Fruit fly (Drosophila melanogaster) whole organism, embryonic: ENCODE data around the gene CG14958.

Experiments
- CG10543 ChIP-seq: fragments of 200-800 bp; sonication (Bioruptor generic); optimal IDR thresholded peaks from 3 replicates; lab custom pipeline; 2017; ENCODE audit warnings: missing biosample characterization, mild to moderate bottlenecking, missing genetic modification characterization, moderate library complexity
- CG10959 ChIP-seq: fragments of 200-800 bp; sonication (Bioruptor generic); IDR thresholded peaks from 2 replicates; pipeline ENCODE4 v1.3.6; 2022; ENCODE audit warnings: missing biosample characterization, missing genetic modification characterization
- CG11247 ChIP-seq: fragments of 200-800 bp; sonication (Bioruptor generic); IDR thresholded peaks from 2 replicates; pipeline ENCODE4 v1.3.6; 2022; ENCODE audit warnings: missing biosample characterization, missing genetic modification characterization
- CG11560 ChIP-seq: fragments of 200-800 bp; sonication (Bioruptor generic); IDR thresholded peaks from 3 replicates; pipeline ENCODE4 v1.3.6; 2022; ENCODE audit warnings: missing biosample characterization, missing genetic modification characterization
- CG12942 ChIP-seq: fragments of 200-800 bp; sonication (Bioruptor generic); optimal IDR thresholded peaks from 3 replicates; lab custom pipeline; 2016; ENCODE audit warnings: missing biosample characterization, missing genetic modification characterization
- CG14050 ChIP-seq: fragments of 200-800 bp; sonication (Bioruptor generic); IDR thresholded peaks from 3 replicates; pipeline ENCODE4 v1.3.6; 2022; ENCODE audit warnings: missing biosample characterization, missing genetic modification characterization
- CG1603 ChIP-seq: fragments of 200-800 bp; sonication (Bioruptor generic); optimal IDR thresholded peaks from 2 replicates; lab custom pipeline; 2019; ENCODE audit warnings: missing biosample characterization, mild to moderate bottlenecking, missing genetic modification characterization, moderate library complexity
- CG1792 ChIP-seq: fragments of 200-800 bp; sonication (Bioruptor generic); optimal IDR thresholded peaks from 2 replicates; lab custom pipeline; 2016; ENCODE audit warnings: missing biosample characterization, missing genetic modification characterization
- CG2129 ChIP-seq: fragments of 200-800 bp; sonication (Bioruptor generic); IDR thresholded peaks from 2 replicates; pipeline ENCODE4 v1.3.6; 2022; ENCODE audit warnings: missing biosample characterization, missing genetic modification characterization; ENCODE audit not compliant: partially characterized antibody
- CG2712 ChIP-seq: fragments of 200-800 bp; optimal IDR thresholded peaks from 3 replicates; lab custom pipeline; 2019; ENCODE audit warnings: missing biosample characterization, mild to moderate bottlenecking, missing genetic modification characterization, moderate library complexity
- CG2875 ChIP-seq: fragments of 200-800 bp; sonication (Bioruptor generic); optimal IDR thresholded peaks from 2 replicates; lab custom pipeline; 2017; ENCODE audit warnings: missing biosample characterization, mild to moderate bottlenecking, missing genetic modification characterization, missing genetic modification reagents
- CG30403 ChIP-seq: fragments of 200-800 bp; sonication (Bioruptor generic); optimal IDR thresholded peaks from 3 replicates; lab custom pipeline; 2016; ENCODE audit warnings: missing biosample characterization, missing genetic modification characterization
- CG30431 ChIP-seq: fragments of 200-800 bp; sonication (Bioruptor generic); optimal IDR thresholded peaks from 2 replicates; lab custom pipeline; 2017; ENCODE audit warnings: missing biosample characterization, missing genetic modification characterization
- CG34376 ChIP-seq: fragments of 200-800 bp; sonication (Bioruptor generic); optimal IDR thresholded peaks from 2 replicates; lab custom pipeline; 2018; ENCODE audit warnings: missing biosample characterization, mild to moderate bottlenecking, missing genetic modification characterization
- CG3847 ChIP-seq: fragments of 200-800 bp; sonication (Bioruptor generic); IDR thresholded peaks from 2 replicates; pipeline ENCODE4 v1.3.6; 2022; ENCODE audit warnings: missing biosample characterization, missing genetic modification characterization
- CG4282 ChIP-seq: fragments of 200-800 bp; sonication (Bioruptor generic); optimal IDR thresholded peaks from 2 replicates; lab custom pipeline; 2016; ENCODE audit warnings: missing biosample characterization, missing genetic modification characterization
- CG6272 ChIP-seq: fragments of 200-800 bp; sonication (Bioruptor generic); IDR thresholded peaks from 2 replicates; pipeline ENCODE4 v1.3.6; 2022; ENCODE audit warnings: missing biosample characterization, missing genetic modification characterization
- CG7271 ChIP-seq: fragments of 200-800 bp; sonication (Bioruptor generic); optimal IDR thresholded peaks from 2 replicates; lab custom pipeline; 2018; ENCODE audit warnings: missing biosample characterization, mild to moderate bottlenecking, missing genetic modification characterization, moderate library complexity
- CG7556 ChIP-seq: fragments of 200-800 bp; sonication (Bioruptor generic); optimal IDR thresholded peaks from 2 replicates; lab custom pipeline; 2017; ENCODE audit warnings: missing biosample characterization, mild to moderate bottlenecking, missing genetic modification characterization
- CG7928 ChIP-seq: fragments of 200-800 bp; sonication (Bioruptor generic); optimal IDR thresholded peaks from 2 replicates; lab custom pipeline; 2017; ENCODE audit warnings: missing biosample characterization, mild to moderate bottlenecking, missing genetic modification characterization
- CG7963 ChIP-seq: fragments of 200-800 bp; sonication (Bioruptor generic); IDR thresholded peaks from 3 replicates; pipeline ENCODE4 v1.3.6; 2022; ENCODE audit warnings: missing biosample characterization, missing genetic modification characterization; ENCODE audit not compliant: partially characterized antibody
- CG8290 ChIP-seq, 3 experiments: fragments of 200-800 bp; sonication (Bioruptor generic); optimal IDR thresholded peaks; 2 replicates each; lab custom pipeline; 2016 to 2019; ENCODE audit warnings: missing biosample characterization in 3 of 3, missing genetic modification characterization in 3 of 3, mild to moderate bottlenecking in 2 of 3, moderate library complexity in 1 of 3
- CG8765 ChIP-seq: fragments of 200-800 bp; sonication (Bioruptor generic); IDR thresholded peaks from 2 replicates; pipeline ENCODE4 v1.3.6; 2022; ENCODE audit warnings: missing biosample characterization, missing genetic modification characterization
- CG9437 ChIP-seq: fragments of 200-800 bp; sonication (Bioruptor generic); optimal IDR thresholded peaks from 2 replicates; lab custom pipeline; 2018; ENCODE audit warnings: missing biosample characterization, mild to moderate bottlenecking, missing genetic modification characterization
- Dfd ChIP-seq, 2 experiments: fragments of >200 bp; optimal IDR thresholded peaks; 2 replicates each; lab custom pipeline; 2017; ENCODE audit warnings: missing biosample characterization in 2 of 2, missing genetic modification characterization in 2 of 2
- ERR ChIP-seq: fragments of 200-800 bp; sonication (Bioruptor generic); optimal IDR thresholded peaks from 2 replicates; lab custom pipeline; 2016; ENCODE audit warnings: missing biosample characterization, missing genetic modification characterization
- Hmx ChIP-seq: fragments of 200-800 bp; sonication (Bioruptor generic); optimal IDR thresholded peaks from 2 replicates; lab custom pipeline; 2016; ENCODE audit warnings: missing biosample characterization, missing genetic modification characterization
- Lhr ChIP-seq: fragments of 200-800 bp; sonication (Bioruptor generic); optimal IDR thresholded peaks from 3 replicates; lab custom pipeline; 2017; ENCODE audit warnings: mild to moderate bottlenecking, missing biosample characterization, missing genetic modification reagents, missing genetic modification characterization
- MBD-R2 ChIP-seq: fragments of 200-800 bp; sonication (Bioruptor generic); IDR thresholded peaks from 2 replicates; pipeline ENCODE4 v1.3.6; 2022; ENCODE audit warnings: missing biosample characterization, missing genetic modification characterization
- Med ChIP-seq: fragments of 200-800 bp; sonication (Bioruptor generic); peaks from one replicate; lab custom pipeline; 2016; ENCODE audit warnings: missing biosample characterization, missing genetic modification characterization, mild to moderate bottlenecking, inconsistent platforms, moderate library complexity
- Meics ChIP-seq: fragments of 200-800 bp; sonication (Bioruptor generic); optimal IDR thresholded peaks from 2 replicates; lab custom pipeline; 2017; ENCODE audit warnings: missing biosample characterization, mild to moderate bottlenecking, missing genetic modification characterization
- Mrtf ChIP-seq: fragments of 200-800 bp; sonication (Bioruptor generic); IDR thresholded peaks from 3 replicates; pipeline ENCODE4 v1.3.6; 2022; ENCODE audit warnings: missing biosample characterization, missing genetic modification characterization
- Nf-YC ChIP-seq: fragments of 200-800 bp; optimal IDR thresholded peaks from 3 replicates; lab custom pipeline; 2019; ENCODE audit warnings: missing biosample characterization, mild to moderate bottlenecking, missing genetic modification characterization, moderate library complexity
- Ssrp ChIP-seq: fragments of 200-800 bp; sonication (Bioruptor generic); optimal IDR thresholded peaks from 2 replicates; lab custom pipeline; 2018; ENCODE audit warnings: missing biosample characterization, mild to moderate bottlenecking, missing genetic modification characterization, moderate library complexity
- YL-1 ChIP-seq: fragments of 200-800 bp; sonication (Bioruptor generic); optimal IDR thresholded peaks from 3 replicates; lab custom pipeline; 2017; ENCODE audit warnings: missing biosample characterization, mild to moderate bottlenecking, missing genetic modification characterization
- al ChIP-seq: fragments of 200-800 bp; sonication (Bioruptor generic); IDR thresholded peaks from 2 replicates; pipeline ENCODE4 v1.3.6; 2022; ENCODE audit warnings: missing biosample characterization, missing genetic modification characterization
- ara ChIP-seq: fragments of 200-800 bp; sonication (Bioruptor generic); IDR thresholded peaks from 2 replicates; pipeline ENCODE4 v1.3.6; 2022; ENCODE audit warnings: missing biosample characterization, missing genetic modification characterization
- bowl ChIP-seq: fragments of 200-800 bp; sonication (Bioruptor generic); IDR thresholded peaks from 2 replicates; pipeline ENCODE4 v1.3.6; 2022; ENCODE audit warnings: missing biosample characterization, missing genetic modification characterization
- br ChIP-seq: fragments of >200 bp; optimal IDR thresholded peaks from 2 replicates; lab custom pipeline; 2017
- cas ChIP-seq: fragments of 200-800 bp; sonication (Bioruptor generic); IDR thresholded peaks from 2 replicates; pipeline ENCODE4 v1.3.6; 2022; ENCODE audit warnings: missing biosample characterization, missing genetic modification characterization
- croc ChIP-seq: fragments of 200-800 bp; sonication (Bioruptor generic); conservative IDR thresholded peaks from 3 replicates; pipeline ENCODE4 v1.3.6; 2022; ENCODE audit warnings: missing biosample characterization, missing genetic modification characterization
- dmrt99B ChIP-seq: fragments of 200-800 bp; sonication (Bioruptor generic); optimal IDR thresholded peaks from 2 replicates; lab custom pipeline; 2018; ENCODE audit warnings: missing biosample characterization, mild to moderate bottlenecking, missing genetic modification characterization, moderate library complexity
- gro ChIP-seq: fragments of 200-800 bp; sonication (Bioruptor generic); optimal IDR thresholded peaks from 2 replicates; lab custom pipeline; 2016; ENCODE audit warnings: missing biosample characterization, missing genetic modification characterization
- knrl ChIP-seq: fragments of 200-800 bp; sonication (Bioruptor generic); IDR thresholded peaks from 3 replicates; pipeline ENCODE4 v1.3.6; 2022; ENCODE audit warnings: missing biosample characterization, missing genetic modification characterization; ENCODE audit not compliant: partially characterized antibody
- lola ChIP-seq, 3 experiments: fragments of >200 bp in 2 of 3; fragments of 200-800 bp in 1 of 3; sonication (Bioruptor generic) in 1 of 3; optimal IDR thresholded peaks; 2 replicates each; lab custom pipeline; 2017 to 2019; ENCODE audit warnings: missing biosample characterization in 3 of 3, missing genetic modification characterization in 3 of 3, mild to moderate bottlenecking in 1 of 3, moderate library complexity in 1 of 3
- mam ChIP-seq: fragments of 200-800 bp; sonication (Bioruptor generic); optimal IDR thresholded peaks from 3 replicates; lab custom pipeline; 2016; ENCODE audit warnings: missing biosample characterization, missing genetic modification characterization
- peb ChIP-seq: fragments of 200-800 bp; sonication (Bioruptor generic); IDR thresholded peaks from 2 replicates; pipeline ENCODE4 v1.3.6; 2022; ENCODE audit warnings: missing biosample characterization, missing genetic modification characterization
- so ChIP-seq: fragments of 200-800 bp; sonication (Bioruptor generic); IDR thresholded peaks from 3 replicates; pipeline ENCODE4 v1.3.6; 2022; ENCODE audit warnings: missing biosample characterization, missing genetic modification characterization
- sqz ChIP-seq: fragments of 200-800 bp; sonication (Bioruptor generic); optimal IDR thresholded peaks from 3 replicates; lab custom pipeline; 2018; ENCODE audit warnings: missing biosample characterization, mild to moderate bottlenecking, missing genetic modification characterization
- unpg ChIP-seq: fragments of 200-800 bp; sonication (Bioruptor generic); optimal IDR thresholded peaks from 3 replicates; lab custom pipeline; 2018; ENCODE audit warnings: missing biosample characterization, mild to moderate bottlenecking, missing genetic modification characterization, moderate library complexity
- usp ChIP-seq: fragments of >200 bp; optimal IDR thresholded peaks from 2 replicates; lab custom pipeline; 2017; ENCODE audit warnings: missing biosample characterization, missing genetic modification characterization

CG14958 gene

DNA sequence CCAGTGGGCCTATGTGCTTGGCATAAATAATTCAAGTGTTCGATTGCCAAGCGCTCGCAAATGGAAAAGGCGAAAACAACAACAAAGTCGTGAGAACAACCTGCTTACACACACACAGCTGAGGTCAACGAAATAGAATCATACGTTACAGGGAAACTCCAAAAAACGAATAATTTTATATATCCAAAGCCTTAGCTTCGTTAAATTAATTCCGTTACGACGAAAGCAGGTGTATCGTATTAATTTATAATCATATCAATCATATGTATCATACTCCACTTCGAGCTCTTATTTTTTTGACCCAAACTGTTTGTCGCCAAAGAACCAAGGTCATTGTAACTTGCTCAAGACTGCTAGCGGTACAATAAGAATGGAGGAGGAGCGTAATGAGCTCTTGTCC is 10.3 kb upstream of the CG14958 start (continued):
- peak; percentile 59 for TF ChIP-seq CG34376 (GFP tag; lab: Kevin White, UChicago)
- TF ChIP-seq bowl (GFP tag; lab: Robert Waterston, UW) = peak; percentile 44; the same call in 1 of the 2 replicates
- TF ChIP-seq CG2129 (GFP tag; lab: Robert Waterston, UW) = no peak
- TF ChIP-seq CG7928 = peak; percentile 51
- TF ChIP-seq Mrtf = peak; percentile 85
- TF ChIP-seq CG7963 (GFP tag; lab: Robert Waterston, UW) = no peak
- TF ChIP-seq CG1603 (tag; lab: Kevin White, UChicago) = peak; percentile 90
- peak; percentile 61 for TF ChIP-seq CG10959 (GFP tag; lab: Robert Waterston, UW)
- TF ChIP-seq CG7271 = peak; percentile 55
- peak; percentile 88 for TF ChIP-seq CG7556 (GFP tag; lab: Kevin White, UChicago)
- TF ChIP-seq mam (GFP tag; lab: Kevin White, UChicago) = peak; percentile 88
- peak; percentile 75 for TF ChIP-seq CG6272 (GFP tag; lab: Robert Waterston, UW)
- no peak for TF ChIP-seq Dfd (GFP tag; optimal IDR thresholded peaks at IDR 0.05; lab: Kevin White, UChicago)
- peak; percentile 83 for TF ChIP-seq cas (GFP tag; lab: Robert Waterston, UW)
- TF ChIP-seq Med (GFP tag; lab: Kevin White, UChicago) = peak; percentile 97
- peak; percentile 94 for TF ChIP-seq gro (GFP tag; lab: Kevin White, UChicago)
- peak; percentile 58 for TF ChIP-seq CG1792 (GFP tag; lab: Kevin White, UChicago)
- peak; percentile 70 for TF ChIP-seq peb (GFP tag; lab: Robert Waterston, UW)
- no peak for TF ChIP-seq usp
- TF ChIP-seq dmrt99B (tag; lab: Kevin White, UChicago) = no peak
- peak; percentile 70; the same call in 2 of the 3 replicates for TF ChIP-seq CG11560 (tag; lab: Robert Waterston, UW)
- no peak for TF ChIP-seq CG4282 (GFP tag; lab: Kevin White, UChicago)
- peak; percentile 92 for TF ChIP-seq CG2712 (tag; lab: Kevin White, UChicago)
- TF ChIP-seq knrl = no peak
- TF ChIP-seq CG2875 (GFP tag; lab: Kevin White, UChicago) = peak; percentile 83
- peak; percentile 42 for TF ChIP-seq YL-1 (GFP tag; lab: Kevin White, UChicago)
- no peak for TF ChIP-seq sqz
- peak; percentile 62 for TF ChIP-seq ERR
- TF ChIP-seq CG9437 (GFP tag; lab: Kevin White, UChicago) = peak; percentile 63
- TF ChIP-seq so = peak; percentile 70; the same call in 2 of the 3 replicates
- peak; percentile 83 for TF ChIP-seq croc (GFP tag; lab: Robert Waterston, UW)
- peak; percentile 93 for TF ChIP-seq Meics (GFP tag; lab: Kevin White, UChicago)
- peak; percentile 86 for TF ChIP-seq CG11247 (GFP tag; lab: Robert Waterston, UW)
- TF ChIP-seq CG8765 (GFP tag; lab: Robert Waterston, UW) = peak; percentile 71
- peak; percentile 76 for TF ChIP-seq MBD-R2 (GFP tag; lab: Robert Waterston, UW)
- TF ChIP-seq CG10543 (GFP tag; lab: Kevin White, UChicago) = peak; percentile 26
- peak; percentile 70 for TF ChIP-seq CG3847 (GFP tag; lab: Robert Waterston, UW)
- peak; percentile 86 for TF ChIP-seq CG30403 (GFP tag; lab: Kevin White, UChicago)
- peak; percentile 68 for TF ChIP-seq CG14050
- peak; percentile 34 for TF ChIP-seq Lhr (GFP tag; lab: Kevin White, UChicago)
- peak; percentile 94 for TF ChIP-seq unpg
- TF ChIP-seq CG12942 (GFP tag; lab: Kevin White, UChicago) = peak; percentile 61
- peak; percentile 79 for TF ChIP-seq CG8290 (GFP tag; optimal IDR thresholded peaks at IDR 0.05; lab: Kevin White, UChicago)
- no peak for TF ChIP-seq CG8290 (tag; optimal IDR thresholded peaks at IDR 0.05; lab: Kevin White, UChicago)
- no peak for TF ChIP-seq br (lab: Kevin White, UChicago)
- TF ChIP-seq ara (GFP tag; lab: Robert Waterston, UW) = peak; percentile 89
- peak in 1 of 3 experiments; percentile 80 for TF ChIP-seq lola (GFP tag; optimal IDR thresholded peaks at IDR 0.05; lab: Kevin White, UChicago)
- peak; percentile 76 for TF ChIP-seq CG30431 (GFP tag; lab: Kevin White, UChicago)
- TF ChIP-seq Nf-YC (tag; lab: Kevin White, UChicago) = no peak
- TF ChIP-seq al (GFP tag; lab: Robert Waterston, UW) = peak; percentile 76
- no peak for TF ChIP-seq Hmx
- TF ChIP-seq Ssrp = peak; percentile 75
